Worm (Caenorhabditis elegans) whole organism, L3 larva: Measurements from ENCODE around the gene str-112.

ENCODE experiments used
- fkh-10 ChIP-seq: sonication (generic microtip); optimal IDR thresholded peaks from 2 replicates; lab custom pipeline; 2017; ENCODE audit warnings: missing biosample characterization, missing genetic modification reagents, missing genetic modification characterization
- sea-2 ChIP-seq: fragments of 150-350 bp; sonication (generic microtip); optimal IDR thresholded peaks from 4 replicates; lab custom pipeline; 2014; ENCODE audit warnings: missing biosample characterization, missing genetic modification reagents, missing genetic modification characterization

ce11 chrV:7093720-7094401 is 44.4 kb downstream of the str-112 start, which contains the start of gene nhr-135:
- TF ChIP-seq sea-2 (GFP tag; lab: Kevin White, UChicago) (no peak), fkh-10 (no peak)
